Worm (Caenorhabditis elegans): ENCODE data around the gene W03G1.2.

The W03G1.2 gene

DNA sequence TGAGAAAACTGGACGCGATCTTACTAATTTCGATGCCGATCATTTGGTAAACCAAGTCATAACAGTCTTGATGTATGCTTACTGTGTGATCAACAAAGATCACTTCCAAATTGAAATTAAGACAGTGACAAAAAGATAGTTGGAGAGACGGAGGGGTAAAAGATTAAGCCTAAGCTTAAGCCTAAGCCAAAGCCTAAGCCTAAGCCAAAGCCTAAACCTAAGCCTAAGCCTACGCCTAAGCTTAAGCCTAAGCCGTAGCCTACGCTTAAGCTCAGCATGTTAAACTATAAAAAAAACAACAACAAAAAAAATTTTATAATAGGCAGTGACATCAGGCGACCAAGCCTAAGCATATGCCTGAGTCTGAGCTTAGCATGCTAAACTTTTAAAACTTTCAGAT is 27.3 kb upstream of the W03G1.2 start:
- no peak for TF ChIP-seq Y116A8C.19 (tag; optimal IDR thresholded peaks at IDR 0.05; ENCODE audit: borderline replicate concordance)
- peak; percentile 31 for TF ChIP-seq nhr-85 (tag)

DNA sequence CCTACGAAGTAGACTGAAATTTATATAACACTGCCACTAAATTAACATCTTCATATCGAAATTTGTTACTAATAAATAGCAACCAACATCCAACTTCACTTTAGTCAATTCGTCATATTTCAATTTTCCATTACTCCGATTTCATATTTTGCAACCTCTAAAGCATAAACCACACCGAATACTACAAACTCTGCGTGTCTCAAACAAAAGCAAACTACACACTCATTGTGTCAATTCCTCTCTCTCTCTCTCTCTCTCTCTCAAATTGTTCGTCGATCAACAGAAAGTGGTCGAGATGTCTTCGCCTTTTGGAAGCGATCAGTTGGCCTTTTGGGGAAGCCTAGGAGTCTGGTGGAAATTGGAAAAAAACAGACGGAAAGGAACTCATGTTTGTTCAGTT is 20.0 kb upstream of the W03G1.2 start:
- TF ChIP-seq tlp-1 (tag; optimal IDR thresholded peaks at IDR 0.05) = no peak
- TF ChIP-seq lin-15B (tag; optimal IDR thresholded peaks at IDR 0.05) = no peak
- no peak for TF ChIP-seq hlh-4 (tag; optimal IDR thresholded peaks at IDR 0.05)
- TF ChIP-seq F16B12.6 (tag; optimal IDR thresholded peaks at IDR 0.05) = no peak
- TF ChIP-seq unc-130 (tag; optimal IDR thresholded peaks at IDR 0.05) = no peak
- TF ChIP-seq ceh-8 (GFP tag; optimal IDR thresholded peaks at IDR 0.05) = no peak
- TF ChIP-seq C16A3.4 (tag; optimal IDR thresholded peaks at IDR 0.05) = no peak
- no peak for TF ChIP-seq ama-1 (optimal IDR thresholded peaks at IDR 0.05)
- no peak for TF ChIP-seq ces-1 (GFP tag; optimal IDR thresholded peaks at IDR 0.05)

DNA sequence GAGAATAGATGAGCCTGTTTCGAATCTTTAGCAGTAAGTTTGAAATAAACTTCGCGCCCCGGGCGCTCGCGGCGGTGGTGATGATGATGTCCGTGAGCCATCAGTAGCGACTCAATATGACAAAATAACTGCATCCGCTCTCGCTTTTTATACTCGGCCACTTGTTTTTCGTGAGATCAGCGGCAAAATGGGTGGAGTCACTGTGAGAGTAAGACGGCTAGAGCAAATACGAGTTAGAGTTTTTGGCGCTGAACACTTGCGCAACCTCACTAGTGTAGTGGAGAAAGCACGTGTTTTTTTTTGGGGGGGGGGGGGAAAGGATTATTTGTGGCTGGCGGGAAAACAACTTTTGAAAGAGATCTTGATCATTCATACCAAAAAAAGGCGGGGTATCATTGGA is 18.1 kb upstream of the W03G1.2 start, which contains the start of gene W03G1.5:
W03G1.5 (minus strand) TSS at position 101 of the 400 bp plus-strand sequence.
- TF ChIP-seq dpl-1 (GFP tag; optimal IDR thresholded peaks at IDR 0.05) = peak in 1 of 3 experiments; percentile 13
- peak in 1 of 2 experiments; percentile 9 for TF ChIP-seq mdl-1 (tag; optimal IDR thresholded peaks at IDR 0.05)
- no peak for TF ChIP-seq grh-1 (GFP tag; IDR thresholded peaks at IDR 0.05)
- TF ChIP-seq rnt-1 (tag; optimal IDR thresholded peaks at IDR 0.05) = no peak
- peak; percentile 4 for TF ChIP-seq skn-1 (tag; optimal IDR thresholded peaks at IDR 0.05)
- TF ChIP-seq efl-1 (optimal IDR thresholded peaks at IDR 0.05) = no peak
- TF ChIP-seq efl-1 (GFP tag; optimal IDR thresholded peaks at IDR 0.05 in 1 of 2) = peak in 1 of 2 experiments; percentile 25
- TF ChIP-seq nhr-84 (tag; optimal IDR thresholded peaks at IDR 0.05) = no peak
- no peak for TF ChIP-seq ces-1 (GFP tag; optimal IDR thresholded peaks at IDR 0.05)
- TF ChIP-seq pqm-1 (tag; optimal IDR thresholded peaks at IDR 0.05) = no peak
- TF ChIP-seq fkh-8 (tag; optimal IDR thresholded peaks at IDR 0.05) = peak; percentile 25
- no peak for TF ChIP-seq C04F5.9 (tag; optimal IDR thresholded peaks at IDR 0.05)
- TF ChIP-seq snu-23 (GFP tag; optimal IDR thresholded peaks at IDR 0.05) = no peak
- no peak for TF ChIP-seq mab-9 (GFP tag; IDR thresholded peaks at IDR 0.05)
- no peak for TF ChIP-seq elt-2 (tag; optimal IDR thresholded peaks at IDR 0.05)
- no peak for TF ChIP-seq lin-39 (tag; optimal IDR thresholded peaks at IDR 0.05)

DNA sequence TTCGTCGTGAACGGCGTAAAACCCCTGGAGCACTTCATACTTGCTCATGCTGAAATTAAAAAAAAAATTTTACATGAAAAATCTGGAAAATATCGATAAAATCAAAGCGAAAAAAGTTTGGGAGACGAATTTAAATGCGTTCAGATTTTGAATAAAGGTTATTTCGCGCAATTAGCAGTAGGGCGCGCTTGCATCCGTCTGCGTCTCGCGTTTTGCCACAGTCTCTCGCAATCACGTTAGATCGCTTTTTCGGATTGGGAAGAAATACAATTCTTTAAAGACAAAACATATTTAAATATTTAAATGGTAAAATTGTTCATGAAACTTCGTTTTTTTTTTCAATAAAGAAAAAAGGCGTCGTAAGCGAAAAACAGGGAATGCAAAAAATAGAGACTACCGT is 5.0 kb upstream of the W03G1.2 start, which contains the start of gene pig-1:
pig-1 (minus strand) TSS at position 49 of the 400 bp plus-strand sequence.
- peak; percentile 83 for TF ChIP-seq lin-14 (GFP tag; optimal IDR thresholded peaks at IDR 0.05)
- TF ChIP-seq nhr-90 (tag; optimal IDR thresholded peaks at IDR 0.05; ENCODE audit: poor library complexity) = peak; percentile 79
- TF ChIP-seq efl-1 (optimal IDR thresholded peaks at IDR 0.05) = peak; percentile 94 to 97
- TF ChIP-seq efl-1 (GFP tag; optimal IDR thresholded peaks at IDR 0.05 in 1 of 2) = peak; percentile 93 to 99
- TF ChIP-seq lsy-2 (tag; optimal IDR thresholded peaks at IDR 0.05) = peak; percentile 83 to 85
- no peak for TF ChIP-seq blmp-1 (tag; optimal IDR thresholded peaks at IDR 0.05)
- no peak for TF ChIP-seq sptf-1 (tag; optimal IDR thresholded peaks at IDR 0.05)
- no peak for TF ChIP-seq ceh-88 (GFP tag; IDR thresholded peaks at IDR 0.05)
- TF ChIP-seq grh-1 (GFP tag; IDR thresholded peaks at IDR 0.05) = peak; percentile 61; the same call in 1 of the 2 replicates
- TF ChIP-seq lin-13 (GFP tag; optimal IDR thresholded peaks at IDR 0.05) = peak; percentile 62
- peak in 1 of 2 experiments; percentile 83 for TF ChIP-seq mdl-1 (tag; optimal IDR thresholded peaks at IDR 0.05)
- TF ChIP-seq irx-1 (tag; optimal IDR thresholded peaks at IDR 0.05) = peak; percentile 45
- no peak for TF ChIP-seq hpl-2 (GFP tag; optimal IDR thresholded peaks at IDR 0.05)
- TF ChIP-seq tbx-2 (tag; optimal IDR thresholded peaks at IDR 0.05) = peak; percentile 77
- TF ChIP-seq jun-1 (tag; optimal IDR thresholded peaks at IDR 0.05) = peak; percentile 34
- TF ChIP-seq lin-35 (GFP tag; optimal IDR thresholded peaks at IDR 0.05) = peak; percentile 87 to 96
- TF ChIP-seq fos-1 (tag; optimal IDR thresholded peaks at IDR 0.05) = peak; percentile 49
- TF ChIP-seq elt-3 (tag; optimal IDR thresholded peaks at IDR 0.05) = peak in 2 of 6 experiments; percentile 36 to 72
- TF ChIP-seq ceh-82 (tag; optimal IDR thresholded peaks at IDR 0.05) = peak; percentile 61 to 83 (median 72)
- TF ChIP-seq pqm-1 (tag; optimal IDR thresholded peaks at IDR 0.05) = no peak
- TF ChIP-seq unc-30 (tag; optimal IDR thresholded peaks at IDR 0.05) = no peak
- TF ChIP-seq dpl-1 (GFP tag; optimal IDR thresholded peaks at IDR 0.05) = peak; percentile 86 to 93 (median 92)
- no peak for TF ChIP-seq fkh-10 (GFP tag; optimal IDR thresholded peaks at IDR 0.05)
- TF ChIP-seq swsn-7 (tag; optimal IDR thresholded peaks at IDR 0.05) = peak; percentile 78
- TF ChIP-seq mab-9 (GFP tag; IDR thresholded peaks at IDR 0.05) = no peak
- no peak for TF ChIP-seq unc-62 (GFP tag; optimal IDR thresholded peaks at IDR 0.05)
- TF ChIP-seq egl-13 (tag; optimal IDR thresholded peaks at IDR 0.05) = peak; percentile 56
- no peak for TF ChIP-seq tlp-1 (tag; optimal IDR thresholded peaks at IDR 0.05)
- TF ChIP-seq rnt-1 (tag; optimal IDR thresholded peaks at IDR 0.05) = peak; percentile 86
- TF ChIP-seq ceh-90 (tag; optimal IDR thresholded peaks at IDR 0.05) = peak; percentile 18
- peak; percentile 79 for TF ChIP-seq snu-23 (GFP tag; optimal IDR thresholded peaks at IDR 0.05)
- TF ChIP-seq hlh-4 (tag; optimal IDR thresholded peaks at IDR 0.05) = no peak
